Worm (Caenorhabditis elegans) whole organism, L1 larva: ENCODE measurements around the gene F53B3.6.
"Not testable (repeated sequence)": the region's sequence is repeated elsewhere in the genome, so short reads cannot be mapped to it uniquely, and the experiment has no call there.

Source experiments
- C34B4.2 ChIP-seq: sonication (generic microtip); optimal IDR thresholded peaks from 2 replicates; lab custom pipeline; 2017; ENCODE audit warnings: mild to moderate bottlenecking, missing genetic modification characterization, missing compliant biosample characterization
- F16B12.6 ChIP-seq: fragments of 150-350 bp; optimal IDR thresholded peaks from 2 replicates; lab custom pipeline; 2014; ENCODE audit warnings: missing biosample characterization, missing genetic modification characterization
- Y116A8C.19 ChIP-seq: sonication (generic microtip); optimal IDR thresholded peaks from 2 replicates; lab custom pipeline; 2016; ENCODE audit warnings: missing compliant biosample characterization, missing genetic modification characterization, borderline replicate concordance
- blmp-1 ChIP-seq: fragments of 150-350 bp; optimal IDR thresholded peaks from 2 replicates; lab custom pipeline; 2014; ENCODE audit warnings: missing biosample characterization, missing genetic modification characterization
- ceh-8 ChIP-seq: fragments of 200-800 bp; sonication (Bioruptor generic); optimal IDR thresholded peaks from 2 replicates; lab custom pipeline; 2018; ENCODE audit warnings: mild to moderate bottlenecking, missing genetic modification characterization, moderate library complexity, missing compliant biosample characterization
- ceh-82 ChIP-seq, 3 experiments: fragments of 150-350 bp in 1 of 3; sonication (generic microtip) in 2 of 3; optimal IDR thresholded peaks; 2 replicates each; lab custom pipeline; 2014 to 2017; ENCODE audit warnings: missing biosample characterization in 3 of 3, missing genetic modification characterization in 3 of 3
- ces-1 ChIP-seq: fragments of 150-350 bp; optimal IDR thresholded peaks from 2 replicates; lab custom pipeline; 2014; ENCODE audit warnings: missing biosample characterization, missing genetic modification reagents, missing genetic modification characterization
- dpl-1 ChIP-seq, 3 experiments: fragments of 150-350 bp in 2 of 3; sonication (generic microtip) in 1 of 3; optimal IDR thresholded peaks; 2 replicates each; lab custom pipeline; 2014 to 2017; ENCODE audit warnings: missing biosample characterization in 3 of 3, missing genetic modification characterization in 3 of 3, missing genetic modification reagents in 3 of 3
- efl-1 ChIP-seq, 4 experiments: fragments of 150-350 bp; optimal IDR thresholded peaks in 3 of 4; peaks in 1 of 4; 1 replicate in 1 of 4; 2 replicates in 3 of 4; lab custom pipeline; 2014; ENCODE audit warnings: missing biosample characterization in 2 of 4, missing genetic modification characterization in 2 of 4, missing genetic modification reagents in 2 of 4
- efl-3 ChIP-seq: fragments of 200-800 bp; sonication (Bioruptor generic); optimal IDR thresholded peaks from 2 replicates; lab custom pipeline; 2018; ENCODE audit warnings: mild to moderate bottlenecking, missing genetic modification characterization, missing compliant biosample characterization
- elt-3 ChIP-seq, 6 experiments: fragments of 150-350 bp in 1 of 6; sonication (generic microtip); optimal IDR thresholded peaks; 2 replicates each; lab custom pipeline; 2017 to 2018; ENCODE audit warnings: missing biosample characterization in 6 of 6, missing genetic modification characterization in 6 of 6, inconsistent platforms in 1 of 6
- ets-5 ChIP-seq: fragments of 200-800 bp; sonication (Bioruptor generic); IDR thresholded peaks from 2 replicates; pipeline ENCODE4 v1.3.6; 2022; ENCODE audit warnings: missing genetic modification characterization, missing compliant biosample characterization
- fos-1 ChIP-seq: fragments of 150-350 bp; optimal IDR thresholded peaks from 2 replicates; lab custom pipeline; 2014; ENCODE audit warnings: missing biosample characterization, missing genetic modification characterization
- grh-1 ChIP-seq: fragments of 200-800 bp; sonication (Bioruptor generic); IDR thresholded peaks from 2 replicates; pipeline ENCODE4 v1.3.6; 2022; ENCODE audit warnings: missing genetic modification reagents, missing genetic modification characterization, missing compliant biosample characterization
- lin-14 ChIP-seq: fragments of 200-800 bp; sonication (Bioruptor generic); optimal IDR thresholded peaks from 2 replicates; lab custom pipeline; 2018; ENCODE audit warnings: mild to moderate bottlenecking, missing genetic modification characterization, moderate library complexity, missing compliant biosample characterization
- lin-15B ChIP-seq: fragments of 150-350 bp; sonication (generic microtip); optimal IDR thresholded peaks from 3 replicates; lab custom pipeline; 2014; ENCODE audit warnings: missing biosample characterization, missing genetic modification characterization
- lin-35 ChIP-seq, 2 experiments: fragments of 150-350 bp; optimal IDR thresholded peaks; 2 replicates each; lab custom pipeline; 2014; ENCODE audit warnings: missing biosample characterization in 2 of 2, missing genetic modification characterization in 2 of 2, missing genetic modification reagents in 2 of 2
- lin-39 ChIP-seq: fragments of 150-350 bp; optimal IDR thresholded peaks from 2 replicates; lab custom pipeline; 2014; ENCODE audit warnings: missing biosample characterization, missing genetic modification reagents, missing genetic modification characterization
- mdl-1 ChIP-seq, 2 experiments: fragments of 150-350 bp; optimal IDR thresholded peaks; 2 replicates each; lab custom pipeline; 2014 to 2017; ENCODE audit warnings: missing biosample characterization in 2 of 2, missing genetic modification characterization in 2 of 2, inconsistent platforms in 1 of 2
- mep-1 ChIP-seq: fragments of 150-350 bp; optimal IDR thresholded peaks from 2 replicates; lab custom pipeline; 2014; ENCODE audit warnings: missing biosample characterization, missing genetic modification characterization
- nhr-12 ChIP-seq: sonication (generic microtip); optimal IDR thresholded peaks from 2 replicates; lab custom pipeline; 2017; ENCODE audit warnings: missing biosample characterization, missing genetic modification characterization
- nhr-20 ChIP-seq: sonication (generic microtip); optimal IDR thresholded peaks from 2 replicates; lab custom pipeline; 2016; ENCODE audit warnings: mild to moderate bottlenecking, missing genetic modification characterization, missing compliant biosample characterization
- nhr-71 ChIP-seq: sonication (generic microtip); optimal IDR thresholded peaks from 2 replicates; lab custom pipeline; 2016; ENCODE audit warnings: mild to moderate bottlenecking, missing genetic modification characterization, moderate library complexity, missing compliant biosample characterization
- nhr-85 ChIP-seq: sonication (generic microtip); peaks from one replicate; lab custom pipeline; 2016; ENCODE audit warnings: missing genetic modification characterization, inconsistent platforms, missing compliant biosample characterization
- nhr-90 ChIP-seq: sonication (generic microtip); optimal IDR thresholded peaks from 2 replicates; lab custom pipeline; 2016; ENCODE audit warnings: mild to moderate bottlenecking, missing genetic modification characterization, missing compliant biosample characterization; ENCODE audit not compliant: poor library complexity
- rnt-1 ChIP-seq: sonication (generic microtip); optimal IDR thresholded peaks from 2 replicates; lab custom pipeline; 2016; ENCODE audit warnings: mild to moderate bottlenecking, missing genetic modification characterization, moderate library complexity, missing compliant biosample characterization
- skn-1 ChIP-seq: fragments of 150-350 bp; optimal IDR thresholded peaks from 2 replicates; lab custom pipeline; 2014; ENCODE audit warnings: missing biosample characterization, missing genetic modification characterization
- snpc-4 ChIP-seq: fragments of 150-350 bp; optimal IDR thresholded peaks from 2 replicates; lab custom pipeline; 2014; ENCODE audit warnings: missing biosample characterization, missing genetic modification characterization
- snu-23 ChIP-seq: sonication (generic microtip); optimal IDR thresholded peaks from 2 replicates; lab custom pipeline; 2016; ENCODE audit warnings: missing genetic modification characterization, missing compliant biosample characterization
- sox-4 ChIP-seq: sonication (generic microtip); optimal IDR thresholded peaks from 2 replicates; lab custom pipeline; 2016; ENCODE audit warnings: missing genetic modification characterization, missing compliant biosample characterization
- tbx-2 ChIP-seq: sonication (generic microtip); optimal IDR thresholded peaks from 2 replicates; lab custom pipeline; 2016; ENCODE audit warnings: missing genetic modification characterization, missing compliant biosample characterization
- tlp-1 ChIP-seq: fragments of 150-350 bp; optimal IDR thresholded peaks from 2 replicates; lab custom pipeline; 2014; ENCODE audit warnings: missing biosample characterization, missing genetic modification characterization
- unc-130 ChIP-seq: fragments of 150-350 bp; optimal IDR thresholded peaks from 2 replicates; lab custom pipeline; 2017; ENCODE audit warnings: missing biosample characterization, missing genetic modification characterization, inconsistent platforms
- ztf-11 ChIP-seq, 2 experiments: sonication (generic microtip); optimal IDR thresholded peaks; 2 replicates each; lab custom pipeline; 2016 to 2017; ENCODE audit warnings: missing genetic modification characterization in 2 of 2, missing biosample characterization in 1 of 2, missing compliant biosample characterization in 1 of 2

F53B3.6 gene

DNA sequence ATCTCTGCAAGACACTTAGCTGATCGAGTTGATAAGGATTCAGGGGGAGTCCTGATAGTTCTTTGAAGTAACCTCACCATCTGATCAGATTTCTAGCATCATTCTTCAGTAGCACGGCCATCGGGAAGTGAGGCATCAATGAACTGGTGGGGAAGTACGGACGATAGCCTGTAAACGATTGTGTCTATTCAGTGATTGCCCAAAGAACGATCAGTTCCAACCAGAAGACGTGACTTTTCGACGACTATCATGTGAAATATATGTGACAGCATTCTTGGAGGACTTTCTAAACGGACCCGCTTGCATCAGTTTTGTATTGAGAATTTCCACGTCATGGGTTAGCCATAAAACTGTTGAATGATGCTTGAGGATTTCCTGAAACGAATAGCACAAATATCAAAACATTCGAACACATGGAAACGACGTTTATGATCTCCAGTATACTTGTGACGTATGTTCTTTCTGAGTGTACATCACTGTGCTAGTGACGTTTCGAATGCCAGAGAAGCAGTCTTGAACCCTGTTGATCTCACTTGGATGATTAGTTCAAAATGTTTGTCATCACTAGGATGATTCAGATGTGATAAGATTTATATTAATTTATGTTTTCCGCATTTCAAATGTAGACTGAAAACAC lies 29.1 kb downstream of the F53B3.6 start (continued):
- TF ChIP-seq nhr-12 (tag; lab: Kevin White, UChicago): no peak
- peak; percentile 76 for TF ChIP-seq nhr-71
- TF ChIP-seq nhr-20 (tag; lab: Kevin White, UChicago): peak; percentile 70
- no peak for TF ChIP-seq efl-3 (GFP tag; lab: Kevin White, UChicago)
- no peak for TF ChIP-seq fos-1 (tag; lab: Kevin White, UChicago)
- TF ChIP-seq ces-1: no peak
- no peak for TF ChIP-seq snpc-4
- TF ChIP-seq tbx-2 (tag; lab: Kevin White, UChicago): peak; percentile 62
- TF ChIP-seq tlp-1: no peak
- no peak for TF ChIP-seq lin-15B (tag; lab: Kevin White, UChicago)
- TF ChIP-seq efl-1 (optimal IDR thresholded peaks at IDR 0.05; lab: Kevin White, UChicago): no peak
- TF ChIP-seq efl-1 (GFP tag; optimal IDR thresholded peaks at IDR 0.05 in 1 of 2; lab: Kevin White, UChicago): peak in 1 of 2 experiments; percentile 87
- no peak for TF ChIP-seq unc-130 (tag; lab: Kevin White, UChicago)
- no peak for TF ChIP-seq C34B4.2 (tag; lab: Kevin White, UChicago)
- no peak for TF ChIP-seq rnt-1 (tag; lab: Kevin White, UChicago)
- TF ChIP-seq ceh-82 (tag; optimal IDR thresholded peaks at IDR 0.05; lab: Kevin White, UChicago): no peak
- no peak for TF ChIP-seq ceh-8 (GFP tag; lab: Kevin White, UChicago)

DNA sequence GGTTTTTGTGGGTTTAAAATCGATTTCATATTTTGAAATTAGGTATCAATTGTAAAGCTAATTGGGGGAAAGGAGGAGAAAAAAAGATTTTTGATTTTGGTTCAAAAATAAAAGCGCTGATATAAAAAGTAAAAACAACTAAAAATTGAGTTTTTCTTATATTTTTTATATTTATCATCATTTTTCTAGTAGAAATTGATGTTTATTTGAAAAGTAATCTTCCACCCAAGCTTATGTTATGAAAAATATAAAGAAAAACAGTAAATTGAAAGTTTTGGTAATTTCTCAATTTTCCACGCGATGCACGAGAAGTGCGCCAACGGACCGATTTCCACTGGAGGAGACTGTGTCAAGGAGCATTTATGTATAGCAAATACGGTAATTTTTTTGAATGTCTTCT lies 30.2 kb downstream of the F53B3.6 start, which contains the start of gene B0410.1:
TSS of gene B0410.1 (plus strand) at position 301 of the 400 bp plus-strand sequence.
- not testable (repeated sequence) for TF ChIP-seq lin-39 (tag; lab: Kevin White, UChicago); F16B12.6; lin-35 (GFP tag; optimal IDR thresholded peaks at IDR 0.05; lab: Kevin White, UChicago)

DNA sequence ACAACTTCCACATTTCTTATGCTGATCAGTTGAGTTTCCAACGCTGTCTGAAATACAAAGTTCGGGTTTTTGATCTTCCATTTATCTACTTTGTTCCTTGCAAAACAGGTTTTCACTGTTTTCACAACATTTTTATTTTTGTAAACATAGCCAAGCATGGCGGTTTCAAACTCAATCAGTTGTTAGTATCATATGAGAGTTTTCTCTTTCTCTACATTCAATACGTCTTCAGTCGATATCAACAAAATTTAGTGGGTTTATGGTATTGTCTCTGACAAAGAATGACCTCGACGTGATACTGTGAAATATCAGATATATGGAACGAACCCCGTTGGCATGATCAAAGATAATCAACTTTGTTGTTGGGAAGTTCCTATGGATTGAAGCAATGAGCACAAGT lies 31.6 kb downstream of the F53B3.6 start:
- TF ChIP-seq sox-4 (tag; lab: Kevin White, UChicago) (no peak), Y116A8C.19 (tag; lab: Kevin White, UChicago) (no peak), lin-14 (peak; percentile 36), ztf-11 (tag; optimal IDR thresholded peaks at IDR 0.05; lab: Kevin White, UChicago) (no peak), nhr-85 (tag; lab: Kevin White, UChicago) (peak; percentile 87), skn-1 (tag; lab: Kevin White, UChicago) (no peak), snu-23 (GFP tag; lab: Kevin White, UChicago) (peak; percentile 9), ets-5 (GFP tag; lab: Robert Waterston, UW) (no peak), elt-3 (tag; optimal IDR thresholded peaks at IDR 0.05; lab: Kevin White, UChicago) (peak in 1 of 6 experiments; percentile 46), nhr-71 (peak; percentile 27), lin-35 (GFP tag; optimal IDR thresholded peaks at IDR 0.05; lab: Kevin White, UChicago) (peak in 1 of 2 experiments; percentile 10), mep-1 (tag; lab: Kevin White, UChicago) (no peak), dpl-1 (GFP tag; optimal IDR thresholded peaks at IDR 0.05; lab: Kevin White, UChicago) (no peak), blmp-1 (tag; lab: Kevin White, UChicago) (peak; percentile 53), nhr-90 (tag; lab: Kevin White, UChicago) (peak; percentile 17), grh-1 (GFP tag; lab: Robert Waterston, UW) (peak; percentile 39; the same call in 1 of the 2 replicates), nhr-20 (tag; lab: Kevin White, UChicago) (peak; percentile 37), mdl-1 (tag; optimal IDR thresholded peaks at IDR 0.05; lab: Kevin White, UChicago) (no peak), unc-130 (tag; lab: Kevin White, UChicago) (no peak)

DNA sequence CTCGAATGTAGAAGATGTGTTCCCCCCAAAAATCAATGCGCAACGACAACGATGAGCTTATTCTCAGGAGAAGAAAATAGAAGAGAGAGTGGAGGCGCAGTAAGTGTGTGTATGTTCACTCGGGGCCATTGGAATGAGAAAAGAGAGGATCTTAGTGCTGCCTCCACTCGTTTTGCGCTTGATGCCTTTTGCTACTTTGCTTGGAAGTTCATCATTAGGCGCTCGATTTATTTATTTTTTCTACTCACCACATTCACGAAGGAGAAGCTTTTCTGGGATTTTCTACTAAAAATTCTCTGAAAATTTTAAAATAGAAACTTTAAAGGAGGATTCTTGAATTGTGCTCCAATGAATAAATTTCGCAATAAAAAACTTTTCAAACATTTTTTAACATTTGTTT lies 34.2 kb downstream of the F53B3.6 start, which contains the start of gene F52B10.3:
TSS of gene F52B10.3 (minus strand) at position 101 of the 400 bp plus-strand sequence.
- TF ChIP-seq ceh-8 (GFP tag; lab: Kevin White, UChicago) (no peak), lin-14 (peak; percentile 13)
- TF ChIP-seq, all 84 proteins: peak for 1
